Fruit fly (Drosophila melanogaster) whole organism, prepupa: ENCODE measurements around the gene Lrp4.

Experiments used
- CG16779 ChIP-seq: fragments of 200-800 bp; sonication (Bioruptor generic); optimal IDR thresholded peaks from 3 replicates; lab custom pipeline; 2017; ENCODE audit warnings: missing biosample characterization, mild to moderate bottlenecking, missing genetic modification characterization
- CG3032 ChIP-seq: fragments of 200-800 bp; optimal IDR thresholded peaks from 2 replicates; lab custom pipeline; 2019; ENCODE audit warnings: missing biosample characterization, mild to moderate bottlenecking, missing genetic modification characterization, moderate library complexity
- Hr39 ChIP-seq: fragments of 200-800 bp; sonication (Bioruptor generic); optimal IDR thresholded peaks from 2 replicates; lab custom pipeline; 2016; ENCODE audit warnings: missing biosample characterization, missing genetic modification characterization
- Sox15 ChIP-seq: fragments of 200-800 bp; sonication (Bioruptor generic); optimal IDR thresholded peaks from 3 replicates; lab custom pipeline; 2016; ENCODE audit warnings: missing biosample characterization, missing genetic modification characterization
- esn ChIP-seq: fragments of 200-800 bp; sonication (Bioruptor generic); optimal IDR thresholded peaks from 2 replicates; lab custom pipeline; 2016; ENCODE audit warnings: missing biosample characterization, mild to moderate bottlenecking, missing genetic modification characterization, moderate library complexity
- fd59A ChIP-seq: fragments of 200-800 bp; sonication (Bioruptor generic); optimal IDR thresholded peaks from 2 replicates; lab custom pipeline; 2017; ENCODE audit warnings: missing biosample characterization, mild to moderate bottlenecking, missing genetic modification characterization, missing genetic modification reagents
- salr ChIP-seq, 2 experiments: fragments of 200-800 bp; sonication (Bioruptor generic); optimal IDR thresholded peaks; 3 replicates each; lab custom pipeline; 2016 to 2018; ENCODE audit warnings: missing biosample characterization in 2 of 2, missing genetic modification characterization in 2 of 2, mild to moderate bottlenecking in 1 of 2

DNA sequence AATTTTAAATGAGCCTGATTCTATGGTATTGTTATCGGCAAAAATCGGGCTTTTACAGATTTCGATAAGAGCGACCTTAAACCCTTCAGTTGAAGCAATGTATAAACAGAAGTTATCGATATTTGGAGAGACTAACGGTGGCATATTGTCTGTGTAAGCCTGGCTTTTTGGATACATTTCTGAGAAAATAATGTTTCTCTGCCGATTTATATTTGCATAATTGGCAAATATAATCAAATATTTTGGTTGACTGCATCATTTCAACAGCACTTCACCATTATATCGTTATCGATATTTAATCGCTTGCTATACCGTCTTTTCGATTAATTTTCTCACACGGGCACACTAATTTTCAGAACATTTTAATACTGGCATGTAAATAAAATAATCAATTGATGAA lies 40.8 kb upstream of the Lrp4 start, which contains the start of gene CG16952:
- TF ChIP-seq fd59A (no peak), CG3032 (tag; lab: Kevin White, UChicago) (no peak), Sox15 (GFP tag; lab: Kevin White, UChicago) (no peak), CG16779 (no peak), esn (GFP tag; lab: Kevin White, UChicago) (no peak), salr (GFP tag; optimal IDR thresholded peaks at IDR 0.05; lab: Kevin White, UChicago) (no peak), Hr39 (GFP tag; lab: Kevin White, UChicago) (no peak)
